Fruit fly (Drosophila melanogaster) whole organism, embryonic: ENCODE data around the gene CG13931.
A peak's percentile ranks its signal among the peaks of the same experiment; 100 is the strongest.

Experiments
- Abd-B ChIP-seq: fragments of 200-800 bp; sonication (Bioruptor generic); optimal IDR thresholded peaks from 2 replicates; lab custom pipeline; 2018; ENCODE audit warnings: missing biosample characterization, mild to moderate bottlenecking, missing genetic modification characterization, moderate library complexity
- Antp ChIP-seq: fragments of 200-800 bp; sonication (Bioruptor generic); optimal IDR thresholded peaks from 3 replicates; lab custom pipeline; 2016; ENCODE audit warnings: missing biosample characterization, missing genetic modification characterization
- Asciz ChIP-seq: fragments of 200-800 bp; sonication (Bioruptor generic); optimal IDR thresholded peaks from 2 replicates; lab custom pipeline; 2017; ENCODE audit warnings: missing biosample characterization, mild to moderate bottlenecking, missing genetic modification characterization, missing genetic modification reagents
- Bgb ChIP-seq: fragments of 200-800 bp; sonication (Bioruptor generic); IDR thresholded peaks from 2 replicates; pipeline ENCODE4 v1.3.6; 2022; ENCODE audit warnings: missing biosample characterization, missing genetic modification characterization; ENCODE audit not compliant: partially characterized antibody
- CG1024 ChIP-seq: fragments of 200-800 bp; sonication (Bioruptor generic); IDR thresholded peaks from 2 replicates; pipeline ENCODE4 v1.3.6; 2022; ENCODE audit warnings: missing biosample characterization, missing genetic modification characterization
- CG10366 ChIP-seq: fragments of 200-800 bp; sonication (Bioruptor generic); IDR thresholded peaks from 2 replicates; pipeline ENCODE4 v1.3.6; 2022; ENCODE audit warnings: missing biosample characterization, missing genetic modification characterization
- CG10543 ChIP-seq: fragments of 200-800 bp; sonication (Bioruptor generic); optimal IDR thresholded peaks from 3 replicates; lab custom pipeline; 2017; ENCODE audit warnings: missing biosample characterization, mild to moderate bottlenecking, missing genetic modification characterization, moderate library complexity
- CG12219 ChIP-seq: fragments of 200-800 bp; sonication (Bioruptor generic); optimal IDR thresholded peaks from 3 replicates; lab custom pipeline; 2018; ENCODE audit warnings: missing biosample characterization, mild to moderate bottlenecking, missing genetic modification characterization
- CG14441 ChIP-seq: fragments of 200-800 bp; sonication (Bioruptor generic); IDR thresholded peaks from 2 replicates; pipeline ENCODE4 v1.3.6; 2022; ENCODE audit warnings: missing biosample characterization, missing genetic modification characterization
- CG17359 ChIP-seq: fragments of 200-800 bp; sonication (Bioruptor generic); optimal IDR thresholded peaks from 3 replicates; lab custom pipeline; 2018; ENCODE audit warnings: missing biosample characterization, mild to moderate bottlenecking, missing genetic modification characterization, moderate library complexity
- CG1792 ChIP-seq: fragments of 200-800 bp; sonication (Bioruptor generic); optimal IDR thresholded peaks from 2 replicates; lab custom pipeline; 2016; ENCODE audit warnings: missing biosample characterization, missing genetic modification characterization
- CG3281 ChIP-seq: fragments of 200-800 bp; sonication (Bioruptor generic); optimal IDR thresholded peaks from 3 replicates; lab custom pipeline; 2017; ENCODE audit warnings: missing biosample characterization, mild to moderate bottlenecking, missing genetic modification characterization
- CG4820 ChIP-seq: fragments of 200-800 bp; sonication (Bioruptor generic); optimal IDR thresholded peaks from 3 replicates; lab custom pipeline; 2016; ENCODE audit warnings: missing biosample characterization, missing genetic modification characterization
- CG6765 ChIP-seq: fragments of 200-800 bp; sonication (Bioruptor generic); optimal IDR thresholded peaks from 3 replicates; lab custom pipeline; 2017; ENCODE audit warnings: missing biosample characterization, mild to moderate bottlenecking, missing genetic modification characterization
- CG6813 ChIP-seq: fragments of 200-800 bp; sonication (Bioruptor generic); optimal IDR thresholded peaks from 2 replicates; lab custom pipeline; 2017; ENCODE audit warnings: missing biosample characterization, missing genetic modification characterization, mild to moderate bottlenecking, moderate library complexity, missing genetic modification reagents
- CG7372 ChIP-seq: fragments of 200-800 bp; sonication (Bioruptor generic); IDR thresholded peaks from 2 replicates; pipeline ENCODE4 v1.3.6; 2022; ENCODE audit warnings: missing biosample characterization, missing genetic modification characterization
- CoRest ChIP-seq: fragments of 200-800 bp; sonication (Bioruptor generic); optimal IDR thresholded peaks from 3 replicates; lab custom pipeline; 2018; ENCODE audit warnings: missing biosample characterization, mild to moderate bottlenecking, missing genetic modification characterization, moderate library complexity
- D19A ChIP-seq: fragments of 200-800 bp; optimal IDR thresholded peaks from 3 replicates; lab custom pipeline; 2019; ENCODE audit warnings: missing biosample characterization, mild to moderate bottlenecking, missing genetic modification characterization, moderate library complexity
- Dek ChIP-seq: fragments of 200-800 bp; sonication (Bioruptor generic); optimal IDR thresholded peaks from 3 replicates; lab custom pipeline; 2019; ENCODE audit warnings: missing biosample characterization, mild to moderate bottlenecking, missing genetic modification characterization, moderate library complexity
- GATAe ChIP-seq: fragments of 200-800 bp; sonication (Bioruptor generic); conservative IDR thresholded peaks from 2 replicates; pipeline ENCODE4 v1.3.6; 2022; ENCODE audit warnings: missing biosample characterization, missing genetic modification characterization
- Hand ChIP-seq: fragments of 200-800 bp; sonication (Bioruptor generic); optimal IDR thresholded peaks from 2 replicates; lab custom pipeline; 2017; ENCODE audit warnings: mild to moderate bottlenecking, missing biosample characterization, missing genetic modification reagents, missing genetic modification characterization
- HmgD ChIP-seq: fragments of 200-800 bp; sonication (Bioruptor generic); optimal IDR thresholded peaks from 3 replicates; lab custom pipeline; 2016; ENCODE audit warnings: missing biosample characterization, missing genetic modification characterization
- Hsf ChIP-seq: fragments of 200-800 bp; sonication (Bioruptor generic); optimal IDR thresholded peaks from 3 replicates; lab custom pipeline; 2016; ENCODE audit warnings: missing biosample characterization, missing genetic modification characterization
- Kr ChIP-seq: fragments of 200-800 bp; sonication (Bioruptor generic); optimal IDR thresholded peaks from 2 replicates; lab custom pipeline; 2017; ENCODE audit warnings: missing biosample characterization, mild to moderate bottlenecking, missing genetic modification characterization
- Mad ChIP-seq: fragments of 200-800 bp; sonication (Bioruptor generic); optimal IDR thresholded peaks from 2 replicates; lab custom pipeline; 2016; ENCODE audit warnings: missing biosample characterization, missing genetic modification characterization
- Meics ChIP-seq: fragments of 200-800 bp; sonication (Bioruptor generic); optimal IDR thresholded peaks from 2 replicates; lab custom pipeline; 2017; ENCODE audit warnings: missing biosample characterization, mild to moderate bottlenecking, missing genetic modification characterization
- Mes4 ChIP-seq: fragments of 200-800 bp; sonication (Bioruptor generic); optimal IDR thresholded peaks from 2 replicates; lab custom pipeline; 2016; ENCODE audit warnings: missing biosample characterization, missing genetic modification characterization
- Myb ChIP-seq: fragments of 200-800 bp; sonication (Bioruptor generic); optimal IDR thresholded peaks from 2 replicates; lab custom pipeline; 2016; ENCODE audit warnings: missing biosample characterization, missing genetic modification characterization
- NfI ChIP-seq: fragments of 200-800 bp; sonication (Bioruptor generic); optimal IDR thresholded peaks from 3 replicates; lab custom pipeline; 2018; ENCODE audit warnings: missing biosample characterization, mild to moderate bottlenecking, missing genetic modification characterization, moderate library complexity
- Opbp ChIP-seq: fragments of 200-800 bp; sonication (Bioruptor generic); IDR thresholded peaks from 3 replicates; pipeline ENCODE4 v1.3.6; 2022; ENCODE audit warnings: missing biosample characterization, missing genetic modification characterization; ENCODE audit not compliant: partially characterized antibody
- Sox102F ChIP-seq: fragments of 200-800 bp; sonication (Bioruptor generic); optimal IDR thresholded peaks from 2 replicates; lab custom pipeline; 2018; ENCODE audit warnings: missing biosample characterization, mild to moderate bottlenecking, missing genetic modification characterization, moderate library complexity
- Usf ChIP-seq: fragments of 200-800 bp; sonication (Bioruptor generic); optimal IDR thresholded peaks from 2 replicates; lab custom pipeline; 2017; ENCODE audit warnings: missing genotype, missing biosample characterization, missing genetic modification characterization
- bcd ChIP-seq: fragments of 200-800 bp; sonication (Bioruptor generic); optimal IDR thresholded peaks from 2 replicates; lab custom pipeline; 2017; ENCODE audit warnings: missing biosample characterization, mild to moderate bottlenecking, missing genetic modification characterization
- dati ChIP-seq: fragments of 200-800 bp; sonication (Bioruptor generic); IDR thresholded peaks from 2 replicates; pipeline ENCODE4 v1.3.6; 2022; ENCODE audit warnings: missing biosample characterization, missing genetic modification characterization
- ewg ChIP-seq: fragments of 200-800 bp; sonication (Bioruptor generic); optimal IDR thresholded peaks from 3 replicates; lab custom pipeline; 2017; ENCODE audit warnings: mild to moderate bottlenecking, missing biosample characterization, missing genetic modification reagents, missing genetic modification characterization
- fru ChIP-seq: fragments of >200 bp; optimal IDR thresholded peaks from 2 replicates; lab custom pipeline; 2017
- gsb ChIP-seq: fragments of 200-800 bp; sonication (Bioruptor generic); IDR thresholded peaks from 2 replicates; pipeline ENCODE4 v1.3.6; 2022; ENCODE audit warnings: missing biosample characterization, missing genetic modification characterization
- gt ChIP-seq: fragments of 200-800 bp; sonication (Bioruptor generic); IDR thresholded peaks from 2 replicates; pipeline ENCODE4 v1.3.6; 2022; ENCODE audit warnings: missing biosample characterization, missing genetic modification characterization
- kni ChIP-seq: fragments of 200-800 bp; sonication (Bioruptor generic); optimal IDR thresholded peaks from 3 replicates; lab custom pipeline; 2017; ENCODE audit warnings: mild to moderate bottlenecking, missing biosample characterization, missing genetic modification reagents, missing genetic modification characterization
- lmd ChIP-seq: fragments of 200-800 bp; sonication (Bioruptor generic); IDR thresholded peaks from 2 replicates; pipeline ENCODE4 v1.3.6; 2022; ENCODE audit warnings: missing biosample characterization, missing genetic modification characterization
- lola ChIP-seq, 3 experiments: fragments of >200 bp in 2 of 3; fragments of 200-800 bp in 1 of 3; sonication (Bioruptor generic) in 1 of 3; optimal IDR thresholded peaks; 2 replicates each; lab custom pipeline; 2017 to 2019; ENCODE audit warnings: missing biosample characterization in 3 of 3, missing genetic modification characterization in 3 of 3, mild to moderate bottlenecking in 1 of 3, moderate library complexity in 1 of 3
- p53 ChIP-seq: fragments of 200-800 bp; sonication (Bioruptor generic); optimal IDR thresholded peaks from 2 replicates; lab custom pipeline; 2016; ENCODE audit warnings: missing biosample characterization, missing genetic modification characterization
- psq ChIP-seq: fragments of 200-800 bp; sonication (Bioruptor generic); optimal IDR thresholded peaks from 2 replicates; lab custom pipeline; 2017; ENCODE audit warnings: missing biosample characterization, missing genetic modification characterization
- ranshi ChIP-seq: fragments of 200-800 bp; sonication (Bioruptor generic); IDR thresholded peaks from 2 replicates; pipeline ENCODE4 v1.3.6; 2022; ENCODE audit warnings: missing biosample characterization, missing genetic modification characterization
- rib ChIP-seq: fragments of 200-800 bp; sonication (Bioruptor generic); IDR thresholded peaks from 2 replicates; pipeline ENCODE4 v1.3.6; 2022; ENCODE audit warnings: missing biosample characterization, missing genetic modification characterization
- stc ChIP-seq: fragments of 200-800 bp; sonication (Bioruptor generic); IDR thresholded peaks from 2 replicates; pipeline ENCODE4 v1.3.6; 2022; ENCODE audit warnings: missing biosample characterization, missing genetic modification characterization
- tio ChIP-seq: fragments of 200-800 bp; sonication (Bioruptor generic); optimal IDR thresholded peaks from 2 replicates; lab custom pipeline; 2017; ENCODE audit warnings: missing biosample characterization, missing genetic modification characterization, inconsistent platforms
- unpg ChIP-seq: fragments of 200-800 bp; sonication (Bioruptor generic); optimal IDR thresholded peaks from 3 replicates; lab custom pipeline; 2018; ENCODE audit warnings: missing biosample characterization, mild to moderate bottlenecking, missing genetic modification characterization, moderate library complexity
- vvl ChIP-seq: fragments of 200-800 bp; sonication (Bioruptor generic); IDR thresholded peaks from 2 replicates; pipeline ENCODE4 v1.3.6; 2022; ENCODE audit warnings: missing biosample characterization, missing genetic modification characterization
- yki ChIP-seq: fragments of >200 bp; optimal IDR thresholded peaks from 3 replicates; lab custom pipeline; 2018
- z ChIP-seq: fragments of 200-800 bp; sonication (Bioruptor generic); IDR thresholded peaks from 3 replicates; pipeline ENCODE4 v1.3.6; 2022; ENCODE audit warnings: missing biosample characterization, missing genetic modification characterization
- zfh2 ChIP-seq: fragments of 200-800 bp; sonication (Bioruptor generic); optimal IDR thresholded peaks from 2 replicates; lab custom pipeline; 2016; ENCODE audit warnings: missing biosample characterization, missing genetic modification characterization

The CG13931 gene

dm6 chr3L:1668504-1668903 is 33.7 kb downstream of the CG13931 start, which contains the start of gene RpL23A (continued):
- peak; percentile 94 for TF ChIP-seq CG3281 (GFP tag; lab: Kevin White, UChicago)
- TF ChIP-seq psq (GFP tag; lab: Kevin White, UChicago) = peak; percentile 93
- TF ChIP-seq CG1792 (GFP tag; lab: Kevin White, UChicago) = peak; percentile 96
- TF ChIP-seq NfI (GFP tag; lab: Kevin White, UChicago) = peak; percentile 97
- peak; percentile 96 for TF ChIP-seq CG6765 (GFP tag; lab: Kevin White, UChicago)
- TF ChIP-seq Sox102F (GFP tag; lab: Kevin White, UChicago) = no peak
- peak; percentile 97 for TF ChIP-seq zfh2 (GFP tag; lab: Kevin White, UChicago)
- TF ChIP-seq CG1024 (GFP tag; lab: Robert Waterston, UW) = peak; percentile 87
- TF ChIP-seq Antp (GFP tag; lab: Kevin White, UChicago) = peak; percentile 98
- TF ChIP-seq rib = peak; percentile 93
- TF ChIP-seq CG10366 (GFP tag; lab: Robert Waterston, UW) = peak; percentile 93
- peak; percentile 39; the same call in 1 of the 3 replicates for TF ChIP-seq z (GFP tag; lab: Robert Waterston, UW)
- TF ChIP-seq lmd (GFP tag; lab: Robert Waterston, UW) = peak; percentile 91
- TF ChIP-seq CG10543 (GFP tag; lab: Kevin White, UChicago) = peak; percentile 97
- no peak for TF ChIP-seq tio (GFP tag; lab: Kevin White, UChicago)
- TF ChIP-seq ranshi (GFP tag; lab: Robert Waterston, UW) = peak; percentile 95
- peak; percentile 93 for TF ChIP-seq ewg (GFP tag; lab: Kevin White, UChicago)
- peak; percentile 91 for TF ChIP-seq stc
- peak; percentile 81 for TF ChIP-seq Opbp (GFP tag; lab: Robert Waterston, UW)
- TF ChIP-seq p53 (GFP tag; lab: Kevin White, UChicago) = peak; percentile 97
- TF ChIP-seq gt = peak; percentile 90
- TF ChIP-seq lola (GFP tag; optimal IDR thresholded peaks at IDR 0.05; lab: Kevin White, UChicago) = peak in 1 of 3 experiments; percentile 70
- TF ChIP-seq dati (GFP tag; lab: Robert Waterston, UW) = peak; percentile 87
- no peak for TF ChIP-seq yki (lab: Kevin White, UChicago)
- TF ChIP-seq CG4820 (GFP tag; lab: Kevin White, UChicago) = peak; percentile 90
- TF ChIP-seq CG7372 (GFP tag; lab: Robert Waterston, UW) = peak; percentile 90
- TF ChIP-seq Meics (GFP tag; lab: Kevin White, UChicago) = peak; percentile 98
- peak; percentile 90 for TF ChIP-seq Dek
- peak; percentile 63 for TF ChIP-seq D19A
- TF ChIP-seq Abd-B (GFP tag; lab: Kevin White, UChicago) = peak; percentile 85
- peak; percentile 97 for TF ChIP-seq vvl (GFP tag; lab: Robert Waterston, UW)
- peak; percentile 88 for TF ChIP-seq gsb (GFP tag; lab: Robert Waterston, UW)
- TF ChIP-seq Mad = peak; percentile 97
- peak; percentile 55 for TF ChIP-seq Kr (GFP tag; lab: Kevin White, UChicago)
- peak; percentile 96 for TF ChIP-seq Hsf (GFP tag; lab: Kevin White, UChicago)
- TF ChIP-seq Myb (GFP tag; lab: Kevin White, UChicago) = peak; percentile 100
- peak; percentile 96 for TF ChIP-seq CG6813
- TF ChIP-seq unpg (GFP tag; lab: Kevin White, UChicago) = peak; percentile 89
- peak; percentile 92 for TF ChIP-seq CG17359 (tag; lab: Kevin White, UChicago)
- peak; percentile 99 for TF ChIP-seq HmgD
- peak; percentile 99 for TF ChIP-seq bcd (GFP tag; lab: Kevin White, UChicago)
- no peak for TF ChIP-seq Asciz (GFP tag; lab: Kevin White, UChicago)
- TF ChIP-seq Bgb (GFP tag; lab: Robert Waterston, UW) = peak; percentile 81
- TF ChIP-seq fru (lab: Kevin White, UChicago) = no peak
- TF ChIP-seq Mes4 = peak; percentile 99
- TF ChIP-seq kni (GFP tag; lab: Kevin White, UChicago) = peak; percentile 96
- TF ChIP-seq CoRest = peak; percentile 92
- TF ChIP-seq Usf = peak; percentile 94
- TF ChIP-seq CG12219 (GFP tag; lab: Kevin White, UChicago) = peak; percentile 88
- TF ChIP-seq CG14441 (GFP tag; lab: Robert Waterston, UW) = peak; percentile 86
- peak; percentile 75 for TF ChIP-seq GATAe (GFP tag; lab: Robert Waterston, UW)
- peak; percentile 78 for TF ChIP-seq Hand (GFP tag; lab: Kevin White, UChicago)
